Worm (Caenorhabditis elegans) whole organism, L3 larva: ENCODE results near the gene nlp-9.

Source experiments
- R02D3.7 ChIP-seq: fragments of 150-350 bp; optimal IDR thresholded peaks from 2 replicates; lab custom pipeline; 2014; ENCODE audit warnings: missing biosample characterization, missing genetic modification characterization
- ZK546.5 ChIP-seq: sonication (generic microtip); optimal IDR thresholded peaks from 2 replicates; lab custom pipeline; 2017; ENCODE audit warnings: missing biosample characterization, missing genetic modification characterization
- ceh-16 ChIP-seq: sonication (generic microtip); optimal IDR thresholded peaks from 2 replicates; lab custom pipeline; 2017; ENCODE audit warnings: missing biosample characterization, missing genetic modification characterization
- ceh-28 ChIP-seq: fragments of 150-350 bp; optimal IDR thresholded peaks from 2 replicates; lab custom pipeline; 2014; ENCODE audit warnings: missing biosample characterization, missing genetic modification reagents, missing genetic modification characterization
- ceh-82 ChIP-seq: fragments of 150-350 bp; optimal IDR thresholded peaks from 2 replicates; lab custom pipeline; 2014; ENCODE audit warnings: missing biosample characterization, missing genetic modification characterization
- ceh-9 ChIP-seq: sonication (generic microtip); optimal IDR thresholded peaks from 2 replicates; lab custom pipeline; 2018; ENCODE audit warnings: missing biosample characterization, missing genetic modification characterization
- daf-12 ChIP-seq: fragments of 150-350 bp; optimal IDR thresholded peaks from 2 replicates; lab custom pipeline; 2014; ENCODE audit warnings: missing biosample characterization, missing genetic modification reagents, missing genetic modification characterization
- elt-1 ChIP-seq: fragments of 150-350 bp; optimal IDR thresholded peaks from 2 replicates; lab custom pipeline; 2014; ENCODE audit warnings: missing biosample characterization, missing genetic modification characterization
- elt-2 ChIP-seq: sonication (generic microtip); optimal IDR thresholded peaks from 2 replicates; lab custom pipeline; 2016; ENCODE audit warnings: missing genetic modification reagents, mild to moderate bottlenecking, missing genetic modification characterization, missing compliant biosample characterization
- elt-3 ChIP-seq, 3 experiments: fragments of 150-350 bp in 1 of 3; sonication (generic microtip) in 2 of 3; optimal IDR thresholded peaks; 2 replicates in 2 of 3; 4 replicates in 1 of 3; lab custom pipeline; 2014 to 2017; ENCODE audit warnings: missing biosample characterization in 3 of 3, missing genetic modification characterization in 3 of 3
- fkh-10 ChIP-seq: sonication (generic microtip); optimal IDR thresholded peaks from 2 replicates; lab custom pipeline; 2017; ENCODE audit warnings: missing biosample characterization, missing genetic modification reagents, missing genetic modification characterization
- fkh-2 ChIP-seq: fragments of 150-350 bp; optimal IDR thresholded peaks from 2 replicates; lab custom pipeline; 2014; ENCODE audit warnings: missing biosample characterization, missing genetic modification reagents, missing genetic modification characterization
- fos-1 ChIP-seq: fragments of 150-350 bp; optimal IDR thresholded peaks from 2 replicates; lab custom pipeline; 2014; ENCODE audit warnings: missing biosample characterization, missing genetic modification characterization
- hmg-11 ChIP-seq: sonication (generic microtip); optimal IDR thresholded peaks from 2 replicates; lab custom pipeline; 2016; ENCODE audit warnings: missing genetic modification characterization, missing compliant biosample characterization
- jun-1 ChIP-seq: fragments of 150-350 bp; optimal IDR thresholded peaks from 2 replicates; lab custom pipeline; 2014; ENCODE audit warnings: missing biosample characterization, missing genetic modification reagents, missing genetic modification characterization
- lin-15B ChIP-seq: fragments of 150-350 bp; optimal IDR thresholded peaks from 2 replicates; lab custom pipeline; 2014; ENCODE audit warnings: missing biosample characterization, missing genetic modification characterization
- lin-39 ChIP-seq: fragments of 150-350 bp; optimal IDR thresholded peaks from 2 replicates; lab custom pipeline; 2018; ENCODE audit warnings: missing biosample characterization, missing genetic modification reagents, missing genetic modification characterization
- lsy-12 ChIP-seq: sonication (generic microtip); optimal IDR thresholded peaks from 2 replicates; lab custom pipeline; 2016; ENCODE audit warnings: mild to moderate bottlenecking, missing genetic modification characterization, missing compliant biosample characterization
- nfya-1 ChIP-seq: sonication (generic microtip); optimal IDR thresholded peaks from 2 replicates; lab custom pipeline; 2017; ENCODE audit warnings: missing genetic modification characterization, mild to moderate bottlenecking, missing compliant biosample characterization, antibody characterized with exemption, moderate library complexity; ENCODE audit not compliant: insufficient read depth
- nhr-23 ChIP-seq: fragments of 150-350 bp; optimal IDR thresholded peaks from 2 replicates; lab custom pipeline; 2014; ENCODE audit warnings: missing biosample characterization, missing genetic modification reagents, missing genetic modification characterization
- nhr-237 ChIP-seq: fragments of 150-350 bp; optimal IDR thresholded peaks from 2 replicates; lab custom pipeline; 2014; ENCODE audit warnings: missing biosample characterization, missing genetic modification characterization
- nhr-25 ChIP-seq: sonication (generic microtip); optimal IDR thresholded peaks from 2 replicates; lab custom pipeline; 2017; ENCODE audit warnings: missing biosample characterization, missing genetic modification characterization
- nhr-28 ChIP-seq: fragments of 150-350 bp; optimal IDR thresholded peaks from 2 replicates; lab custom pipeline; 2014; ENCODE audit warnings: missing biosample characterization, missing genetic modification characterization
- nhr-67 ChIP-seq: fragments of 150-350 bp; optimal IDR thresholded peaks from 2 replicates; lab custom pipeline; 2014; ENCODE audit warnings: missing biosample characterization, missing genetic modification characterization
- nhr-76 ChIP-seq: fragments of 150-350 bp; sonication (generic microtip); optimal IDR thresholded peaks from 5 replicates; lab custom pipeline; 2014; ENCODE audit warnings: missing biosample characterization, missing genetic modification characterization
- nhr-77 ChIP-seq: fragments of 150-350 bp; optimal IDR thresholded peaks from 2 replicates; lab custom pipeline; 2014; ENCODE audit warnings: missing biosample characterization, missing genetic modification characterization
- pqm-1 ChIP-seq: fragments of 150-350 bp; optimal IDR thresholded peaks from 2 replicates; lab custom pipeline; 2017; ENCODE audit warnings: missing biosample characterization, missing genetic modification characterization, inconsistent platforms
- sea-2 ChIP-seq: fragments of 150-350 bp; sonication (generic microtip); optimal IDR thresholded peaks from 4 replicates; lab custom pipeline; 2014; ENCODE audit warnings: missing biosample characterization, missing genetic modification reagents, missing genetic modification characterization
- skn-1 ChIP-seq: fragments of 150-350 bp; optimal IDR thresholded peaks from 2 replicates; lab custom pipeline; 2014; ENCODE audit warnings: missing biosample characterization, missing genetic modification characterization
- snpc-4 ChIP-seq: fragments of 150-350 bp; optimal IDR thresholded peaks from 2 replicates; lab custom pipeline; 2014; ENCODE audit warnings: missing biosample characterization, missing genetic modification characterization
- tbx-2 ChIP-seq: sonication (generic microtip); optimal IDR thresholded peaks from 2 replicates; lab custom pipeline; 2016; ENCODE audit warnings: mild to moderate bottlenecking, missing genetic modification characterization, missing compliant biosample characterization
- unc-62 ChIP-seq: fragments of 150-350 bp; sonication (generic microtip); optimal IDR thresholded peaks from 4 replicates; lab custom pipeline; 2014; ENCODE audit warnings: missing biosample characterization, missing genetic modification reagents, missing genetic modification characterization
- zag-1 ChIP-seq: fragments of 150-350 bp; optimal IDR thresholded peaks from 2 replicates; lab custom pipeline; 2014; ENCODE audit warnings: missing biosample characterization, missing genetic modification characterization
- ztf-11 ChIP-seq: fragments of 150-350 bp; optimal IDR thresholded peaks from 2 replicates; lab custom pipeline; 2014; ENCODE audit warnings: missing biosample characterization, missing genetic modification characterization
- ztf-4 ChIP-seq: fragments of 150-350 bp; optimal IDR thresholded peaks from 2 replicates; lab custom pipeline; 2014; ENCODE audit warnings: missing biosample characterization, missing genetic modification characterization

Gene nlp-9

ce11 chrV:4219342-4219741, at the start of gene nlp-9:
Gene nlp-9, plus strand, starts transcription at chrV:4219642.
- no peak for TF ChIP-seq ztf-4 (tag; lab: Kevin White, UChicago)
- no peak for TF ChIP-seq elt-3 (tag; optimal IDR thresholded peaks at IDR 0.05; lab: Kevin White, UChicago)
- TF ChIP-seq fkh-10, result no peak
- TF ChIP-seq jun-1 (tag; lab: Kevin White, UChicago), result no peak
- no peak for TF ChIP-seq R02D3.7
- TF ChIP-seq ceh-28 (tag; lab: Kevin White, UChicago), result no peak
- TF ChIP-seq tbx-2 (tag; lab: Kevin White, UChicago), result no peak
- no peak for TF ChIP-seq sea-2 (GFP tag; lab: Kevin White, UChicago)

DNA sequence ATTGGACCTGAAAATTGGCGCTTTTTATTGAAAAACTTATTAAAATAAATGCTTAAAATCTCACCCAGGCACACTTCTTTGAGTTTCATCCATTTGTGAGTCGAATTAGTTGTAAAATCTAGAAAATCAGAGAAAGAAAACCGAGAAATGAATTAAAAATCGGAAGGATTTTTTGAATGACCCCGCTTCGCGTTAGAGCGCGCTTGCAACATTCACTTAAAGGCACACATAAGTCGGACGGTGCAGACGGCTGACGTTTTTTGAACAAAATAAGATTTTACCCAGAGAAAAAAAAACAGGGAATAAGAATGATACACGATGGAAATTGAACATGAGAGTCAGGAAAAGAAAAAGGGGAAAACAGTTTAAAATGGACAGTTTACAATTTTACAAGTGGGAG, 49.8 kb upstream of the nlp-9 start:
- TF ChIP-seq lin-15B (tag; lab: Kevin White, UChicago) (peak; percentile 50), ceh-82 (no peak), nhr-23 (tag; lab: Kevin White, UChicago) (no peak), nhr-67 (tag; lab: Kevin White, UChicago) (no peak), fkh-10 (no peak), ztf-11 (tag; lab: Kevin White, UChicago) (no peak), nhr-28 (tag; lab: Kevin White, UChicago) (no peak)

- TF ChIP-seq hmg-11 (tag; lab: Kevin White, UChicago) (no peak), nhr-25 (tag; lab: Kevin White, UChicago) (no peak), nhr-28 (tag; lab: Kevin White, UChicago) (no peak)
- TF ChIP-seq, all 47 proteins: peak for 0
Observed at ce11 chrV:4170138-4170537, 49.3 kb upstream of the nlp-9 start, which contains the start of gene Y45G5AM.7. Gene Y45G5AM.7, minus strand, starts transcription at chrV:4170238.

DNA sequence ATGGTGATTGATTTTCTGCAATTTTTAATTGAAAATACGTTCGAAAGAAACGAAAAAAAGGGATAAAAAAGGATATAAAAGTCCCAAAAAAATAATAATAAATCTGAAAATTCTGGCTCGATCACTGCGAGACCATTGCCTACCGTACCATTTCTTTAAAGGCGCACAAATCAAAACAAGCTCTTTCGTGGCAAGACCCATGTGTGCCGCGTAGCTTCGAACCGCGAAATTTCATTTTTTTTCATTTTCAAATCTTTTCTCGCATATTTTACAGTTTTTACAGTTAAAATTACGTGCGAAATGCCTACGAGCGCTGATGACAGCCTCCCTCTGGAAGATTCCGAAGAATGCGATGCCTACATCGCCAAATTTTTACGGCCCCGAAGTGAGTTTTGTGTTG, 43.8 kb upstream of the nlp-9 start, which contains the start of the genes coh-4 and pid-5:
Gene coh-4, minus strand, starts transcription at position 17 of the 400 bp plus-strand sequence.
Gene pid-5, plus strand, starts transcription at position 259 of the 400 bp plus-strand sequence.
- TF ChIP-seq hmg-11 (tag; lab: Kevin White, UChicago) (no peak), fkh-10 (no peak), ceh-16 (tag; lab: Kevin White, UChicago) (no peak), nhr-25 (tag; lab: Kevin White, UChicago) (no peak), ceh-9 (tag; lab: Kevin White, UChicago) (no peak), nhr-77 (tag; lab: Kevin White, UChicago) (no peak), ZK546.5 (tag; lab: Kevin White, UChicago) (no peak), nfya-1 (tag; lab: Kevin White, UChicago) (no peak), skn-1 (tag; lab: Kevin White, UChicago) (no peak), jun-1 (tag; lab: Kevin White, UChicago) (no peak), unc-62 (GFP tag; lab: Kevin White, UChicago) (no peak), lsy-12 (tag; lab: Kevin White, UChicago) (no peak), elt-2 (tag; lab: Kevin White, UChicago) (no peak), daf-12 (no peak), ceh-28 (tag; lab: Kevin White, UChicago) (no peak)
- TF ChIP-seq, all 47 proteins: peak for 0

ce11 chrV:4181272-4181671, 38.2 kb upstream of the nlp-9 start:
- no peak for TF ChIP-seq nhr-237 (tag; lab: Kevin White, UChicago)
- no peak for TF ChIP-seq jun-1 (tag; lab: Kevin White, UChicago)
- TF ChIP-seq fkh-2, result no peak
- TF ChIP-seq ceh-16 (tag; lab: Kevin White, UChicago), result no peak
- TF ChIP-seq nfya-1 (tag; lab: Kevin White, UChicago), result no peak
- TF ChIP-seq nhr-28 (tag; lab: Kevin White, UChicago), result no peak
- TF ChIP-seq ceh-28 (tag; lab: Kevin White, UChicago), result no peak
- no peak for TF ChIP-seq unc-62 (GFP tag; lab: Kevin White, UChicago)
- TF ChIP-seq lin-39 (tag; lab: Kevin White, UChicago), result no peak

DNA sequence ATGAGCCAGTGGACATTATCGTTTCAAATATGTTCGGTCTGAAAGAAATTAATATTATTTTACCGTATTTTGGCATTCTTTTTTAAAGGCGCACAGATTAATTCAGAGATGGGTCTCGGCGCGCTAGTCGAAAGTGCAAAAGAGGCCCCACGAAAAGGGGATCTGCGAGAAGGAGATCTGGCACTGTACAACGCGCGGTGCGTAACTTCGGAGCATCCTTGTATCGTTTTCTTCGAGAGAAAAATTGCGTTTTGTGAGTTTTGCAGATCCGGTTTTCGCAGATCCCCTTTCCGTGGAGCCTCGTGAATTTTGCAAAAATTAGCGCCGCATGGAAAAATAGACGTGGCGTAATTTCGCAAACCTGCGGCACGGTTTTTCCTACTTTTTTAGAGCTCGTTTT, 37.7 kb upstream of the nlp-9 start:
- TF ChIP-seq elt-3 (tag; optimal IDR thresholded peaks at IDR 0.05; lab: Kevin White, UChicago), result no peak
- no peak for TF ChIP-seq elt-1
- TF ChIP-seq ceh-28 (tag; lab: Kevin White, UChicago), result no peak
- TF ChIP-seq hmg-11 (tag; lab: Kevin White, UChicago), result no peak
- no peak for TF ChIP-seq snpc-4 (tag; lab: Kevin White, UChicago)
- TF ChIP-seq lin-15B (tag; lab: Kevin White, UChicago), result no peak
- TF ChIP-seq nhr-76 (tag; lab: Kevin White, UChicago), result no peak
- TF ChIP-seq ceh-9 (tag; lab: Kevin White, UChicago), result no peak
- TF ChIP-seq pqm-1, result no peak
- no peak for TF ChIP-seq fos-1
- no peak for TF ChIP-seq lsy-12 (tag; lab: Kevin White, UChicago)
- no peak for TF ChIP-seq zag-1
- TF ChIP-seq, all 47 proteins: peak for 0
